Fruit fly (Drosophila melanogaster) Kc167 (cell line): ENCODE data around the gene brv3.

Experiments
- Myc ChIP-seq: fragments of >200 bp; optimal IDR thresholded peaks from 2 replicates; lab custom pipeline; 2017; ENCODE audit warnings: missing external identifiers
- Sin3A ChIP-seq: fragments of >200 bp; optimal IDR thresholded peaks from 2 replicates; lab custom pipeline; 2018; ENCODE audit warnings: missing external identifiers
- h ChIP-seq: fragments of >200 bp; optimal IDR thresholded peaks from 3 replicates; lab custom pipeline; 2018; ENCODE audit warnings: missing external identifiers
- insv ChIP-seq: fragments of >200 bp; optimal IDR thresholded peaks from 3 replicates; lab custom pipeline; 2018; ENCODE audit warnings: missing external identifiers
- psq ChIP-seq: fragments of >200 bp; optimal IDR thresholded peaks from 2 replicates; lab custom pipeline; 2017; ENCODE audit warnings: missing external identifiers
- ttk ChIP-seq: sonication (Bioruptor generic); optimal IDR thresholded peaks from 2 replicates; lab custom pipeline; 2017; ENCODE audit warnings: missing external identifiers

Gene brv3

DNA sequence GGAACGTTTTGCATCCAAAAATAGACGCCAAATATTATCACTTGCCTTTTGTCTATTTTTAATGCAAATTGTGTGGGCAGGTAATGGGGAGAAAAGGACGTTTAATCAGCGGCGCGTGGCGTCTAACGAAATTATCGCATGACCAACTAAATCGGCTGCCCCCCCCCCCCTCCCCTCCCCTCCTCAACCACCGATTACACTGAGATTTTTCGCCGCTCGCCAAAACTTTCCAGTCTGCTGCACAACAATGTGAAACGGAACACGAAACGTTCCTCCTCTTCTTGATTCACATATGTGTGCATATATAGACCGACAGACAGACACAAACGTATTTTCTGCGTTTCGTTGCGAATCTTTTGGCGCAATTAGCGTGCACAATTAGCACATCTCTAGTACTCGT lies 26.8 kb upstream of the brv3 start:
- TF ChIP-seq psq: no peak
- TF ChIP-seq ttk: no peak
- TF ChIP-seq Sin3A (lab: Kevin White, UChicago): no peak

DNA sequence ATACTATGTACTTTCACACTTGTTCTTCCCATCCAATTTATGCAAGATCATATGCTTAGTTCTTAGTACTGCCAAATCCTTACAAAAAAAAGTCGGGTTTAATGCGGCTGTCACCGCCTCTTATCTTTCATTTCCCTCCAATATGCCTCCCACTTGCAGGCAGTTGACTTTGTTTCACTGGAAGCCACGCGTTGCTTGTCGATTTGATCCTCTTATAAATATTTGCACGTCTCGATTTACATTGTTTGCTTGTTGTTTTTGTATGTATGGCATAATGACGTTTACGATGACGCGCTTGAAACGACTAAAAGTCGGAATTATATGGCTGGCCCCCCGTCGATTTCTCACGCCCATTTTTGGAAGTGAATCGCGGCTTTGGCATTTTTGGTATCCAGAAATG lies 24.6 kb upstream of the brv3 start:
- no peak for TF ChIP-seq psq
- no peak for TF ChIP-seq Myc (lab: Kevin White, UChicago)
- TF ChIP-seq h (lab: Kevin White, UChicago): no peak
- no peak for TF ChIP-seq ttk
- TF ChIP-seq insv (lab: Kevin White, UChicago): no peak
- TF ChIP-seq Sin3A (lab: Kevin White, UChicago): no peak

DNA sequence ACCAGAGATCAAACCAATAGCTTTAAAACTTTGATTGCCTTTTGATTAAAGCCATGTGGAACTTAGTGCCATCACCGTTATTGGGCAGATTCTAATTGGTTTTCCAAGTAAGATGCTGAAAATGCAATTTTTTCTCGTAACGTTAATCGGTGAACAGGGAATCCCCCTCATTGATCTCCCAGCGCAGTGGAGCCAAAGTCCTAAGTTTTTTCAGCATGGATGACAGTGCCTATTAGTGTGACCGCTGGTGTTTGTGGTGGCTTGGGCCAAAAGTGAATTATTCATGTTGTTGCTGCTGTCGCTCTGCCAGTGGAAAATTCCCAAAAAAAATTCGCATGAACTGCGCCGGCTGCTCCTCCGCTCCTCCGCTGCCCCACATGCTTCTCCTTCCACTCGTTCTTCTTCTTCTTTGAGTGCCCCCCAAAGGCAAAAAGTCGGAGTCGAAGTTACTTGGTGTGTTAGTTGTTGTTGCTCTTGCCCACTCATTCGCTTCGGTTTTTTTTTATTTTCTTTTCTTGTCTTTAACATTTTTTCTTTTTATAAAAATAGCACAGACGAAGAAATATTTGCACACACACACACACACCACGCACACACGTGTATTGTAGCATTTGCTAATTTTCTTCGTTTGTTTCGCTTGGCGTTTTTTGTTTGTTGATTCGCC lies 23.7 kb upstream of the brv3 start:
- TF ChIP-seq ttk (no peak), Sin3A (lab: Kevin White, UChicago) (no peak), Myc (lab: Kevin White, UChicago) (no peak), insv (lab: Kevin White, UChicago) (no peak), h (lab: Kevin White, UChicago) (no peak), psq (no peak)

DNA sequence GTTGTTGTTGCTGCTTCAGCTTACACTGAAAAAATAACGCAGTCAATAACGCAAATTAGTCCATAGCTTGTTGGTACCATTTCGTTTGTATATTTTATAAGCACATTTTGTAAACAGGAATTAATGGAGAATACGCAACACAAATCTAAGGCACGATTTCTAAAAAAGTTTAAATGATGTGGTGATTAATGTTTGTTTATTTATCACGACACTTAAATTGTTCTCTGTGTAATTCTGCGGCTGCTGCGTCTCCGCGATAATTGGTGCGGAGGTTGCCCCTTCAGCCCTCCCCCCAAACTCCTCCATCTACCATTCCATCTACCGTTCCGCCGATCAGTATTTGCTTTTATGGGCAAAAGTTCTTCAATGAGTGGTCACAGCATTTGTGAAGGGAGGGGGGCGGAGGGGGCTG lies 23.1 kb upstream of the brv3 start:
- TF ChIP-seq ttk (no peak), insv (lab: Kevin White, UChicago) (no peak), psq (no peak), h (lab: Kevin White, UChicago) (no peak), Sin3A (lab: Kevin White, UChicago) (no peak), Myc (lab: Kevin White, UChicago) (no peak)

DNA sequence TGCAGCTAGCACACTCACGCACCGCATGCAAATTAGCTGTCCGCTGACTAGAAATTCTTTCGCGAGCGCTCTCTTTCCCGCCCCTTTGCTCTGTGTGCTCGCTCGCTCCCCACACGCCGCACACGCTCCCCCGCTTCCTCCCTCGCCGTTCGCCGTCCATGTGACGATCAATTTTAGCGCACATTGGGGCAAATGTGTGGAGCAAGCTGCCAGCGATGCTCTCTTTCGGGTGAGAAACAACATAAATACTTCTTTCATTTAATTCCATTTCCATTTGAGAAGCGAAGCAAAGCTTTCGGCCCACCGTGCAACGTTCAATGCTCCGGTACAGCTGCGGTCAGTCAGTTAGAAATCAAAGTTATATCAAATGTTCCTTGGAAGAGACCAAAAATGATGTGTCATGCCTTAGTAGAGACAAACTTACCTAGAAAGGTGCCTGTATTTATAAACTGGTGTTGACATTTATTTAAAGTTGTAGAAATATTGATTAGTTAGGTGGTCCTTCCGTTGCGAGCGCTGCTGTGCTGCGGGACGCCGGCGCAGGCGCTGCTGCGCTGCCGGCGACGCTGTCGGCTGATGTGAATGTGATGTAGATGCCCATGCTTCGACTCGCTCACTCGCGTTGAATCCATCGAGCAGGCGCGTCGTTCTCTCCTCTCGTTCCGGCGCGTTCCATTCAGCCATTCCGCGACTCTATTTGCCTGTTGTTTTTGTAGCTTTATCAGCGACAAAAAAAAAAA lies 21.8 kb upstream of the brv3 start:
- no peak for TF ChIP-seq Myc (lab: Kevin White, UChicago)
- TF ChIP-seq insv (lab: Kevin White, UChicago): no peak
- no peak for TF ChIP-seq ttk
- TF ChIP-seq Sin3A (lab: Kevin White, UChicago): no peak
- no peak for TF ChIP-seq h (lab: Kevin White, UChicago)
- TF ChIP-seq psq: no peak

DNA sequence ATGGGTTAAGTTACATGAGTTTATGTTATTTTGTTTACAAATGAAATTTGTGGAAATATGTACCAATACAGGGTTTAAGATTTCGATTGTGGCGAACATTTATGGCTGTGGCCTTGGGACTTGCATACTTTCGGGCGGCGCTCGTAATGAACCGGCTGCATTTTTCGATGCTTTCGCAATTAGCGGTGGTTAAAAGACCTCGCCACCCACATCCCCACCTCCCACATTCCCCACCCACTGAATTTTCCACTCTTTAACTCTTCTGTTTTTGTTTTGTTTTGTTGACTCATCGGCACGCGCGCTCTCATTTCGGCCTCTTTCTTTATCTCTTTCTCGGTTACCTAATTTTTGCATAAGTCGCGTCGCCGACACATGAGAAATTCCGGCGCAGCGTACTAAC lies 21.2 kb upstream of the brv3 start:
- TF ChIP-seq ttk (no peak), h (lab: Kevin White, UChicago) (no peak), psq (no peak), Sin3A (lab: Kevin White, UChicago) (no peak), Myc (lab: Kevin White, UChicago) (no peak), insv (lab: Kevin White, UChicago) (no peak)

DNA sequence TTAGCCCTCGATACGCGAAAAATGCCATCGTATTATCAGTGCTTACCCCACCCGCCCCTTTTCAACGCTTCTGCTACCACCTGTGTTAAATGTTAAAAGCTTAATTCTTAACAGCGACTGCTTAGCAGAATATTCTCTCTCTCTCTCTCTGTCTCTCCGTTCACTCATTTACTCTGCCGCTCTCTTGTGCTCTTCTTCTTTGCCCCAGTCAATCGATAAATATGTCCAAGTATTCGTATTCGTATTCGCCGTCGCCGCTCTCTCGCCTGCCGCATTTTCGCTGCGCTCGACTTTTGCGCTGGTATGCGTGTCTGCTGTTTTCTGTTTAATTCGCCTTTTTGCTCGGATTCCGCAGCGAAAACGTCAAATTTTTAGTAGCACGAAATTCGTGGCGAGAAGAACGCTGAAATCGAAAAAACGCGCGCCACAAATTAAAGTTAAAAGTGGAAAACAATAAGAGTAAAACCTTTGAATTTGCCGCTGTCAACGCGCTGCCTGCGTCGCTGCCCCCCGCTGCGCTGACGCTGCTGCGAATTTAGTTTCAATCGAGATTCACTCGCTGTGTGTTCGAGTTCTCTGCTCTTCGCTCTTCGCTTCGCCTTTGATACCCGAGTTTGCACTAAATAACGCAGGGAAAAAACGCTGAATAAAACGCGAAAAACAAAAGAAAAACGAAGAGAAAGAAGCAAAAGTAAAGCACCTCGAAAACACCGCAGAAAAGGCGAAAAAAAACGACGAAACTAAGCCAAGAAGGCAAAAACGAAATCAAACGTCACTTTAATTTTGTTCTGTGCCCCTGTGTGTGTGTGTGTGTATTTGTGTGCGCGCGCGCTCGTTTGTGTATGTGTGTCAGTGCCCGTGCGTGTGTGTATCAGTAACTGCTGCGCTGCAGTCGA lies 18.4 kb upstream of the brv3 start:
- TF ChIP-seq Myc (lab: Kevin White, UChicago) (no peak), h (lab: Kevin White, UChicago) (no peak), insv (lab: Kevin White, UChicago) (no peak), Sin3A (lab: Kevin White, UChicago) (no peak), ttk (no peak), psq (no peak)

DNA sequence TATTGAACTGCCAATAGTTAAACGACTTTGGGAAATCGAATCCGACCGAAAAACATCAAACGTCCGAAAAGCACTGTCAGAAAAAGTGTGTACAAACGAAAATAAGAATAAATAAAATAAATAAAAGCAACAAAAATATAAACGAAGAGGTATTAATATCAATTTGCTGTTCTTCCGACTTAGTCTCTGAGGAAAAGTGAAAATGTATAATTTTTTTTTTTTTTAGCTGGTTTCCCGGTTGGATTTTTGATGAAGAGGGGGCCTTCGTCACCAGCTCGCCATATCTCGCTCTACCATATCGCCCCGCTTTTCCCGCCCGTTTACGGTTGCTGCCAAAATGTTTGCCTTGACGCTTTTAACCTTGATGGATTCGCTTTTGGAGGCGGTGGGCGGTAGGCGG lies 14.3 kb upstream of the brv3 start:
- TF ChIP-seq Myc (lab: Kevin White, UChicago) (no peak), ttk (no peak), insv (lab: Kevin White, UChicago) (no peak), psq (no peak), Sin3A (lab: Kevin White, UChicago) (no peak), h (lab: Kevin White, UChicago) (no peak)

DNA sequence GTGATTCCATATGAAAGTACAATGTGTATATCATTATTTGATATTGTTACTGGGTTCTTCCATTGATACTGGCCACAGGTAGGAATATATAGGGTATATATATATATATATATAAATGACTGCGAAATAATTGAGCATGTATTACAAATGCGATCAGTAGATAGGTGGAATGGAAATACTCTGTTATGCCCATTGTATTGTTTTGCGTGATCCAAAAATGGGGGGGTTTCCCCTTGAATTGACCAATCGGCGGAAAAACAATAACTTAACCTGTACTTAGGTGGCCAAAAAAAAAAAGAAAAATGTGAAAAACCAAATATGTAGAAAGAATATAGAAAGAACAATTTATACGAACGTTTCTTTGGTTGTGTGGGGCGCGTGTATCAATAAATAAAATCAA lies 13.5 kb upstream of the brv3 start:
- TF ChIP-seq insv (lab: Kevin White, UChicago) (no peak), ttk (no peak), psq (no peak), Myc (lab: Kevin White, UChicago) (no peak), Sin3A (lab: Kevin White, UChicago) (no peak), h (lab: Kevin White, UChicago) (no peak)

DNA sequence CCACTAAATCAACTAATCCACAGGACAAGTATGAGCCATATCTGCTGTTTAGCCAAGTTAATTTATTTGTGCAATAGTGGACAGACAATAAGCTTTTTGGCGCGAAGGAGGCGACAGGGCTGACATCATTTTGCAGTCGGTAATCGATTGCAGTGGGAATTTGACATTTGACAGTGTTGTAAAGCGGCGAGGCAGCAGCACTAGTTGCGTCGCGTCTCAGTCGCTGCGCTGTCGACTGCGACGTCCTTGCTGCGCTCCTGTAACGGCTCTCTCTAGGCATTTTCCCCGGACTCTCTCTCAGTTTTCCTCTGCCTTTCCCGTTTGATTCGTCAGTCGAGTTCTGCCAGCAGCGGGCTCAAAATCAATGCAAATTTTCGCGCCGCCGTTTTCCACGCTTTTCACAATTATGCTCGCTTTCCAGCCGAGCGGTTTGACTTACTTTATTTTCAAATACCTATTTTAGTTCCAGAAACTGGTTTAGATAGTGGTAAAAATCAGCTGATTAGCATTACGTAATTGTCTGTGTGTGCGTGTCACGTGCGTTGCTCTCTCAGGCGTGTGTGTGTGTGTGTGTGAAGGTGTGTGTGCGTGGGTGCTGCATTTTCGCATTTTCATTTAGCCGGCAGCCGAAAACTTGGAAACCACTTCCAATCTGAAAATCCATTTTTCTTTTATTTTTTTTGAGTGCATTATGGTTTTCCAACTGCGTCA lies 12.6 kb upstream of the brv3 start:
- TF ChIP-seq psq (no peak), ttk (no peak), h (lab: Kevin White, UChicago) (no peak), Sin3A (lab: Kevin White, UChicago) (no peak), Myc (lab: Kevin White, UChicago) (no peak), insv (lab: Kevin White, UChicago) (no peak)

DNA sequence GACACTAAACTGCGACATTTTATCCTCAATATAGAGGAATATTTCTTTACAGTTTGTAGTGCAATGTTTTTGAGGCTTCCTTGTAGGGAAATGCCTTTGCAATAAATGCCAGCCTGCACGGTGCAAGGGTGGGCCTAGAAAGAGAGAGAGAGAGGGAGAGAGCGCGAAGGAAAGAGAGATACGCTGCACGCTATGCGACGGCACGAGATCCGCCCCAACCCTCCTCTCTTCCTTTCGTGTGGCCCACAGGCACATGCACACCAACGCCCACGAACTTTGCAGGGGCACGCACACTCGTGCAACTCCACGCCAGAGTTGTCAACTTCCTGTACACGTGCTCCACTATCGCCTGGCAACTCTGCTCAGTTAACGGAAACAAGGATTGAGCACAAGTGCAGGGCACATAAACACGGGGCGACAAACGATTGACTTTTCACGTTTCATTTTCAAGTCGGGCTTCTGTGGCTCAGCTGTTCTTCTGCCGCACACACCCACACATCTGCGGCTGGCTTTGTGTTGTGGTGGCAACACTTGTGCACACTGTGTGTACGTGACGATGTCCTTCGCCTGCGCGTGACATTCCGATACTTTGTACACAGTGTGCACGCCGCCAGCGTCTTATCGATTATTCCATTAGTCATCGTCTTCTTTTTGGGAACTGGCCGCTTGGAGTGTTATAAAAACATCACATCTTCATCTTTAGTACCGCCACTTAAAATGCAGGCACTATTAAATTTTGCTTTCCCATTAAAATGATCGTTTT lies 11.8 kb upstream of the brv3 start:
- no peak for TF ChIP-seq psq
- TF ChIP-seq Myc (lab: Kevin White, UChicago): no peak
